In the genomic region with DNA sequence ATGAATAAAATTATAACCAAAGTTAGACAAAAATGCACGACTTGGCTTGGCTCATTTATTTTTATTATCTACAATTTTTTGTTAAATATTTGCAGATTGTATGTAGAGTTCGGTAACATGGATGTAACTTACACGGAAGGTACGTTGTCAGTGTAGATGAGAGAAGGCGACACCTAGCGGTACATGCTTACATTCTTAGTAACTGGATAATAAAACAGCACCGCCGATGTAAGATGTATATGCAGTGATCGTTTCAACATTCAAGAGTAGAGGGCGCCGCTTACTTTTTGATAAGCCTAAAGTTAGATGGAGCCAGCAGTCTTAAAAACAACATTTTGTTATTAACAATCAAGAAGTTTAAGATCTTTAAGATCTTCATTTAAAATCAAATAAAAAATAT, we compare ENCODE assay signal across 1 fruit fly cellular context.
TF ChIP-seq lines count a peak whose summit lies in the region.

No protein-coding gene starts in this region.

TF ChIP-seq in whole organism, embryonic, 481 proteins besides CTCF, POLR2A, EP300 and RAD21 (continued from another document and continues in another):
- TF ChIP-seq Rx (GFP tag; IDR thresholded peaks at IDR 0.05; lab: Robert Waterston, UW), result no peak
- no peak for TF ChIP-seq ATbp (GFP tag; optimal IDR thresholded peaks at IDR 0.05; lab: Kevin White, UChicago)
- TF ChIP-seq Mrtf (GFP tag; IDR thresholded peaks at IDR 0.05; lab: Robert Waterston, UW), result peak; percentile 33; the same call in 1 of the 3 replicates
- TF ChIP-seq nom (GFP tag; optimal IDR thresholded peaks at IDR 0.05; lab: Kevin White, UChicago), result no peak
- no peak for TF ChIP-seq cad (GFP tag; optimal IDR thresholded peaks at IDR 0.05; lab: Kevin White, UChicago)
- TF ChIP-seq Scr (GFP tag; IDR thresholded peaks at IDR 0.05; lab: Robert Waterston, UW; ENCODE audit: partially characterized antibody), result no peak
- peak; percentile 99 for TF ChIP-seq Dip2 (GFP tag; IDR thresholded peaks at IDR 0.05; lab: Robert Waterston, UW)
- TF ChIP-seq Xbp1 (GFP tag; optimal IDR thresholded peaks at IDR 0.05; lab: Kevin White, UChicago), result peak; percentile 71
- TF ChIP-seq bcd (GFP tag; optimal IDR thresholded peaks at IDR 0.05; lab: Kevin White, UChicago), result peak; percentile 33
- TF ChIP-seq CG2678 (tag; optimal IDR thresholded peaks at IDR 0.05; lab: Kevin White, UChicago), result no peak
- peak; percentile 66 for TF ChIP-seq CG8944 (GFP tag; optimal IDR thresholded peaks at IDR 0.05; lab: Kevin White, UChicago)
- TF ChIP-seq CG6175 (GFP tag; IDR thresholded peaks at IDR 0.05; lab: Robert Waterston, UW), result no peak
- TF ChIP-seq z (GFP tag; IDR thresholded peaks at IDR 0.05; lab: Robert Waterston, UW), result no peak
- TF ChIP-seq btn (GFP tag; optimal IDR thresholded peaks at IDR 0.05; lab: Kevin White, UChicago), result no peak
- TF ChIP-seq CG7839 (tag; optimal IDR thresholded peaks at IDR 0.05; lab: Kevin White, UChicago), result peak; percentile 51
- no peak for TF ChIP-seq NC2β (GFP tag; optimal IDR thresholded peaks at IDR 0.05; lab: Kevin White, UChicago)
- no peak for TF ChIP-seq kah (GFP tag; optimal IDR thresholded peaks at IDR 0.05; lab: Kevin White, UChicago)
- TF ChIP-seq lmd (GFP tag; IDR thresholded peaks at IDR 0.05; lab: Robert Waterston, UW), result peak; percentile 57; the same call in 1 of the 2 replicates
- TF ChIP-seq CG31441 (GFP tag; IDR thresholded peaks at IDR 0.05; lab: Robert Waterston, UW), result 0 out of 2 replicates have a peak, but pooled peaks have one; percentile 21
- peak; percentile 9 for TF ChIP-seq Ets97D (GFP tag; optimal IDR thresholded peaks at IDR 0.05; lab: Kevin White, UChicago)
- no peak for TF ChIP-seq CG17328 (GFP tag; IDR thresholded peaks at IDR 0.05; lab: Robert Waterston, UW)
- TF ChIP-seq CG5180 (GFP tag; optimal IDR thresholded peaks at IDR 0.05; lab: Kevin White, UChicago), result no peak
- TF ChIP-seq Bgb (GFP tag; IDR thresholded peaks at IDR 0.05; lab: Robert Waterston, UW; ENCODE audit: partially characterized antibody), result peak; percentile 79
- peak; percentile 10; the same call in 1 of the 3 replicates for TF ChIP-seq CG34422 (GFP tag; IDR thresholded peaks at IDR 0.05; lab: Robert Waterston, UW)
- TF ChIP-seq CG6689 (GFP tag; IDR thresholded peaks at IDR 0.05; lab: Robert Waterston, UW), result no peak
- TF ChIP-seq PHDP (tag; optimal IDR thresholded peaks at IDR 0.05; lab: Kevin White, UChicago), result no peak
- no peak for TF ChIP-seq danr (GFP tag; IDR thresholded peaks at IDR 0.05; lab: Robert Waterston, UW)
- no peak for TF ChIP-seq CG1529 (GFP tag; optimal IDR thresholded peaks at IDR 0.05; lab: Kevin White, UChicago)
- peak; percentile 83; the same call in 2 of the 3 replicates for TF ChIP-seq CG2199 (GFP tag; IDR thresholded peaks at IDR 0.05; lab: Robert Waterston, UW)
- no peak for TF ChIP-seq CG14965 (GFP tag; optimal IDR thresholded peaks at IDR 0.05; lab: Kevin White, UChicago; ENCODE audit: borderline replicate concordance)
- TF ChIP-seq CG12155 (GFP tag; optimal IDR thresholded peaks at IDR 0.05; lab: Kevin White, UChicago), result no peak
- TF ChIP-seq CG6654 (GFP tag; optimal IDR thresholded peaks at IDR 0.05; lab: Kevin White, UChicago), result no peak
- TF ChIP-seq CG14860 (GFP tag; IDR thresholded peaks at IDR 0.05; lab: Robert Waterston, UW; ENCODE audit: partially characterized antibody), result no peak
- peak; percentile 26 to 67 for TF ChIP-seq chif (GFP tag; optimal IDR thresholded peaks at IDR 0.05; lab: Kevin White, UChicago)
- peak; percentile 45 for TF ChIP-seq p53 (GFP tag; optimal IDR thresholded peaks at IDR 0.05; lab: Kevin White, UChicago)
- TF ChIP-seq CG8924 (tag; optimal IDR thresholded peaks at IDR 0.05; lab: Kevin White, UChicago), result no peak
- TF ChIP-seq prd (optimal IDR thresholded peaks at IDR 0.05; lab: Kevin White, UChicago), result no peak
- peak; percentile 55; the same call in 1 of the 3 replicates for TF ChIP-seq prd (GFP tag; IDR thresholded peaks at IDR 0.05; lab: Robert Waterston, UW)
- TF ChIP-seq CG34224 (GFP tag; IDR thresholded peaks at IDR 0.05; lab: Robert Waterston, UW; ENCODE audit: partially characterized antibody), result no peak
- TF ChIP-seq Pdp1 (GFP tag; optimal IDR thresholded peaks at IDR 0.05; lab: Kevin White, UChicago), result peak; percentile 53 to 63
- no peak for TF ChIP-seq CG33557 (GFP tag; optimal IDR thresholded peaks at IDR 0.05; lab: Kevin White, UChicago)
- TF ChIP-seq tll (GFP tag; optimal IDR thresholded peaks at IDR 0.05; lab: Kevin White, UChicago), result no peak
- TF ChIP-seq Gsc (GFP tag; IDR thresholded peaks at IDR 0.05; lab: Robert Waterston, UW), result no peak
- TF ChIP-seq CG7786 (GFP tag; optimal IDR thresholded peaks at IDR 0.05; lab: Kevin White, UChicago), result peak; percentile 45
- no peak for TF ChIP-seq CG3407 (GFP tag; optimal IDR thresholded peaks at IDR 0.05; lab: Kevin White, UChicago)
- TF ChIP-seq CG17802 (tag; optimal IDR thresholded peaks at IDR 0.05; lab: Kevin White, UChicago), result no peak
- TF ChIP-seq CG12299 (tag; optimal IDR thresholded peaks at IDR 0.05; lab: Kevin White, UChicago), result no peak
- TF ChIP-seq hb (GFP tag; IDR thresholded peaks at IDR 0.05; lab: Robert Waterston, UW; ENCODE audit: partially characterized antibody), result no peak
- peak; percentile 58 for TF ChIP-seq pum (GFP tag; optimal IDR thresholded peaks at IDR 0.05; lab: Kevin White, UChicago)
- no peak for TF ChIP-seq Doc2 (GFP tag; IDR thresholded peaks at IDR 0.05; lab: Robert Waterston, UW)
- no peak for TF ChIP-seq cato (GFP tag; optimal IDR thresholded peaks at IDR 0.05; lab: Kevin White, UChicago; ENCODE audit: borderline replicate concordance)
- no peak for TF ChIP-seq GATAe (GFP tag; conservative IDR thresholded peaks at IDR 0.05; lab: Robert Waterston, UW)
- peak; percentile 94 for TF ChIP-seq Med (GFP tag; lab: Kevin White, UChicago)
- peak; percentile 49 for TF ChIP-seq tx (GFP tag; optimal IDR thresholded peaks at IDR 0.05; lab: Kevin White, UChicago)
- TF ChIP-seq Lpt (GFP tag; optimal IDR thresholded peaks at IDR 0.05; lab: Kevin White, UChicago), result no peak
- TF ChIP-seq lola (GFP tag; optimal IDR thresholded peaks at IDR 0.05; lab: Kevin White, UChicago), result peak in 1 of 3 experiments; percentile 17
- no peak for TF ChIP-seq fd64A (GFP tag; optimal IDR thresholded peaks at IDR 0.05; lab: Kevin White, UChicago)
- peak; percentile 79 for TF ChIP-seq CG32532 (GFP tag; IDR thresholded peaks at IDR 0.05; lab: Robert Waterston, UW)
- 0 out of 2 replicates have a peak, but pooled peaks have one; percentile 21 for TF ChIP-seq CG14441 (GFP tag; IDR thresholded peaks at IDR 0.05; lab: Robert Waterston, UW)
- no peak for TF ChIP-seq CG4854 (GFP tag; optimal IDR thresholded peaks at IDR 0.05; lab: Kevin White, UChicago)
- TF ChIP-seq pho (GFP tag; optimal IDR thresholded peaks at IDR 0.05; lab: Kevin White, UChicago), result peak; percentile 53
- TF ChIP-seq eyg (GFP tag; optimal IDR thresholded peaks at IDR 0.05; lab: Kevin White, UChicago), result no peak
- TF ChIP-seq wdn (GFP tag; IDR thresholded peaks at IDR 0.05; lab: Robert Waterston, UW), result no peak
- TF ChIP-seq Nf-YA (GFP tag; IDR thresholded peaks at IDR 0.05; lab: Robert Waterston, UW), result no peak
- TF ChIP-seq CG11085 (GFP tag; IDR thresholded peaks at IDR 0.05; lab: Robert Waterston, UW), result peak; percentile 51
- TF ChIP-seq nmo (GFP tag; optimal IDR thresholded peaks at IDR 0.05; lab: Kevin White, UChicago), result peak; percentile 55
- TF ChIP-seq CG8388 (GFP tag; optimal IDR thresholded peaks at IDR 0.05; lab: Kevin White, UChicago), result no peak
- peak; percentile 3 for TF ChIP-seq CG31388 (GFP tag; optimal IDR thresholded peaks at IDR 0.05; lab: Kevin White, UChicago)
- TF ChIP-seq CG2129 (GFP tag; IDR thresholded peaks at IDR 0.05; lab: Robert Waterston, UW; ENCODE audit: partially characterized antibody), result no peak
- TF ChIP-seq NK7.1 (GFP tag; optimal IDR thresholded peaks at IDR 0.05; lab: Kevin White, UChicago), result no peak
- TF ChIP-seq toy (GFP tag; IDR thresholded peaks at IDR 0.05; lab: Robert Waterston, UW), result no peak
- no peak for TF ChIP-seq twi (tag; optimal IDR thresholded peaks at IDR 0.05; lab: Kevin White, UChicago)
- no peak for TF ChIP-seq CG2202 (tag; optimal IDR thresholded peaks at IDR 0.05; lab: Kevin White, UChicago)
- no peak for TF ChIP-seq CG14050 (GFP tag; IDR thresholded peaks at IDR 0.05; lab: Robert Waterston, UW)
- TF ChIP-seq Max (GFP tag; optimal IDR thresholded peaks at IDR 0.05; lab: Kevin White, UChicago), result no peak
- peak; percentile 25 for TF ChIP-seq CHES-1-like (GFP tag; optimal IDR thresholded peaks at IDR 0.05; lab: Kevin White, UChicago)
- TF ChIP-seq shn (GFP tag; optimal IDR thresholded peaks at IDR 0.05; lab: Kevin White, UChicago), result peak; percentile 35
- no peak for TF ChIP-seq CG15073 (GFP tag; optimal IDR thresholded peaks at IDR 0.05; lab: Kevin White, UChicago)
- no peak for TF ChIP-seq CG2889 (GFP tag; IDR thresholded peaks at IDR 0.05; lab: Robert Waterston, UW)
- peak; percentile 65 for TF ChIP-seq Hmr (GFP tag; optimal IDR thresholded peaks at IDR 0.05; lab: Kevin White, UChicago)
- no peak for TF ChIP-seq CG9797 (GFP tag; optimal IDR thresholded peaks at IDR 0.05; lab: Kevin White, UChicago)
- peak; percentile 66 for TF ChIP-seq HmgZ (tag; optimal IDR thresholded peaks at IDR 0.05; lab: Kevin White, UChicago)
- TF ChIP-seq Trl (optimal IDR thresholded peaks at IDR 0.05; lab: Kevin White, UChicago), result no peak
- TF ChIP-seq Trl (GFP tag; optimal IDR thresholded peaks at IDR 0.05; lab: Kevin White, UChicago), result peak; percentile 37
- peak; percentile 50 for TF ChIP-seq Nf-YC (tag; optimal IDR thresholded peaks at IDR 0.05; lab: Kevin White, UChicago)
- TF ChIP-seq dpn (GFP tag; optimal IDR thresholded peaks at IDR 0.05; lab: Kevin White, UChicago), result peak; percentile 59 to 64
- 0 out of 2 replicates have a peak, but pooled peaks have one; percentile 14 for TF ChIP-seq al (GFP tag; IDR thresholded peaks at IDR 0.05; lab: Robert Waterston, UW)
- peak; percentile 51 for TF ChIP-seq Dek (tag; optimal IDR thresholded peaks at IDR 0.05; lab: Kevin White, UChicago)
- TF ChIP-seq lab (GFP tag; optimal IDR thresholded peaks at IDR 0.05; lab: Kevin White, UChicago), result no peak
- TF ChIP-seq CG7987 (GFP tag; optimal IDR thresholded peaks at IDR 0.05; lab: Kevin White, UChicago), result no peak
- peak; percentile 15 for TF ChIP-seq slou (GFP tag; optimal IDR thresholded peaks at IDR 0.05; lab: Kevin White, UChicago)
- TF ChIP-seq B-H1 (GFP tag; IDR thresholded peaks at IDR 0.05; lab: Robert Waterston, UW), result no peak
- no peak for TF ChIP-seq D (optimal IDR thresholded peaks at IDR 0.05; lab: Kevin White, UChicago)
- no peak for TF ChIP-seq D (GFP tag; optimal IDR thresholded peaks at IDR 0.05; lab: Kevin White, UChicago)
- TF ChIP-seq zen (tag; optimal IDR thresholded peaks at IDR 0.05; lab: Kevin White, UChicago), result peak; percentile 19
- no peak; the same call in 2 of the 3 replicates for TF ChIP-seq gce (GFP tag; IDR thresholded peaks at IDR 0.05; lab: Robert Waterston, UW)
- no peak for TF ChIP-seq CG7556 (GFP tag; optimal IDR thresholded peaks at IDR 0.05; lab: Kevin White, UChicago)
- TF ChIP-seq gcm (GFP tag; optimal IDR thresholded peaks at IDR 0.05; lab: Kevin White, UChicago), result no peak
- TF ChIP-seq vnd (GFP tag; IDR thresholded peaks at IDR 0.05; lab: Robert Waterston, UW; ENCODE audit: partially characterized antibody), result no peak
- no peak for TF ChIP-seq run (tag; optimal IDR thresholded peaks at IDR 0.05; lab: Kevin White, UChicago)
- TF ChIP-seq sisA (GFP tag; IDR thresholded peaks at IDR 0.05; lab: Robert Waterston, UW), result peak; percentile 66
- TF ChIP-seq hth (optimal IDR thresholded peaks at IDR 0.05; lab: Kevin White, UChicago), result no peak
- no peak for TF ChIP-seq CG12104 (GFP tag; optimal IDR thresholded peaks at IDR 0.05; lab: Kevin White, UChicago)
- no peak for TF ChIP-seq CG11560 (tag; IDR thresholded peaks at IDR 0.05; lab: Robert Waterston, UW)
- no peak for TF ChIP-seq pfk (GFP tag; optimal IDR thresholded peaks at IDR 0.05; lab: Kevin White, UChicago)
- no peak for TF ChIP-seq CG13287 (GFP tag; IDR thresholded peaks at IDR 0.05; lab: Robert Waterston, UW; ENCODE audit: partially characterized antibody)
- peak; percentile 9 for TF ChIP-seq CG1647 (GFP tag; optimal IDR thresholded peaks at IDR 0.05; lab: Kevin White, UChicago)
- TF ChIP-seq MESR4 (GFP tag; optimal IDR thresholded peaks at IDR 0.05; lab: Kevin White, UChicago), result no peak
- TF ChIP-seq Sry-δ (GFP tag; optimal IDR thresholded peaks at IDR 0.05; lab: Kevin White, UChicago), result peak; percentile 11
- peak; percentile 38 for TF ChIP-seq CG13624 (GFP tag; optimal IDR thresholded peaks at IDR 0.05; lab: Kevin White, UChicago)
- TF ChIP-seq Abd-B (GFP tag; optimal IDR thresholded peaks at IDR 0.05; lab: Kevin White, UChicago), result peak; percentile 74
- TF ChIP-seq sug (tag; optimal IDR thresholded peaks at IDR 0.05; lab: Kevin White, UChicago), result peak; percentile 42
- no peak for TF ChIP-seq D19A (tag; optimal IDR thresholded peaks at IDR 0.05; lab: Kevin White, UChicago)
- no peak for TF ChIP-seq CG18599 (GFP tag; optimal IDR thresholded peaks at IDR 0.05; lab: Kevin White, UChicago)
- TF ChIP-seq sc (optimal IDR thresholded peaks at IDR 0.05; lab: Kevin White, UChicago), result no peak
- TF ChIP-seq sc (GFP tag; optimal IDR thresholded peaks at IDR 0.05; lab: Kevin White, UChicago), result no peak
- TF ChIP-seq CG6254 (GFP tag; optimal IDR thresholded peaks at IDR 0.05; lab: Kevin White, UChicago), result no peak
- TF ChIP-seq cas (GFP tag; IDR thresholded peaks at IDR 0.05; lab: Robert Waterston, UW), result no peak
- peak; percentile 62; the same call in 2 of the 3 replicates for TF ChIP-seq ken (GFP tag; IDR thresholded peaks at IDR 0.05; lab: Robert Waterston, UW)
- peak; percentile 9 for TF ChIP-seq Oli (tag; optimal IDR thresholded peaks at IDR 0.05; lab: Kevin White, UChicago)
- TF ChIP-seq chinmo (GFP tag; IDR thresholded peaks at IDR 0.05; lab: Robert Waterston, UW; ENCODE audit: partially characterized antibody), result 0 out of 4 replicates have a peak, but pooled peaks have one; percentile 63
- peak; percentile 57 for TF ChIP-seq CG10267 (tag; optimal IDR thresholded peaks at IDR 0.05; lab: Kevin White, UChicago)
- no peak for TF ChIP-seq stc (GFP tag; IDR thresholded peaks at IDR 0.05; lab: Robert Waterston, UW)
- TF ChIP-seq ERR (GFP tag; optimal IDR thresholded peaks at IDR 0.05; lab: Kevin White, UChicago), result no peak
- TF ChIP-seq CG7271 (tag; optimal IDR thresholded peaks at IDR 0.05; lab: Kevin White, UChicago), result no peak
- TF ChIP-seq CG10565 (GFP tag; optimal IDR thresholded peaks at IDR 0.05; lab: Kevin White, UChicago), result no peak
- TF ChIP-seq Chrac-16 (GFP tag; optimal IDR thresholded peaks at IDR 0.05; lab: Kevin White, UChicago), result peak; percentile 71
- TF ChIP-seq CG10431 (GFP tag; optimal IDR thresholded peaks at IDR 0.05; lab: Kevin White, UChicago), result no peak
- TF ChIP-seq Deaf1 (tag; optimal IDR thresholded peaks at IDR 0.05; lab: Kevin White, UChicago), result no peak
